Fruit fly (Drosophila melanogaster): ENCODE data around the gene CG9215.

The CG9215 gene

DNA sequence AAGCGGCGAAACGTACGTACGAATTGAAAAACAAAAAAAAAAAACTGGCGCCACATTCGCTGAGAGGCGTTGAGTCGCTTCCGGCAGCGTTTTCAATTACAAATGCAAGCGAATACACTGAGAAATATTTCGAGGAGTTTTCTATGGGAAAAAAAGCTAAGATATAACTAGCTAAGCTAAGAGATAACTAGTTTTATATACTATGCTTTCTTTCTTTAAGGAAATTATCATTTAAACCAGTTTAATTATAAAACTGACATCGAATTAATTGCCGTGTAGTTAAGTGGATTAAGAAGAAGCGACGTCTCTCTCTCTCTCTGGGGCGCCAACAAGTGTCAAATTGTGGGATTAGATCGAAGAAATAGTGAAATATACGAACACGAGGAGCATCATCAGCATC, 32.8 kb upstream of the CG9215 start:
- TF ChIP-seq Sin3A (optimal IDR thresholded peaks at IDR 0.05) (no peak), psq (optimal IDR thresholded peaks at IDR 0.05) (no peak), insv (optimal IDR thresholded peaks at IDR 0.05) (no peak), Myc (optimal IDR thresholded peaks at IDR 0.05) (no peak), ttk (optimal IDR thresholded peaks at IDR 0.05) (no peak), h (optimal IDR thresholded peaks at IDR 0.05) (no peak)

DNA sequence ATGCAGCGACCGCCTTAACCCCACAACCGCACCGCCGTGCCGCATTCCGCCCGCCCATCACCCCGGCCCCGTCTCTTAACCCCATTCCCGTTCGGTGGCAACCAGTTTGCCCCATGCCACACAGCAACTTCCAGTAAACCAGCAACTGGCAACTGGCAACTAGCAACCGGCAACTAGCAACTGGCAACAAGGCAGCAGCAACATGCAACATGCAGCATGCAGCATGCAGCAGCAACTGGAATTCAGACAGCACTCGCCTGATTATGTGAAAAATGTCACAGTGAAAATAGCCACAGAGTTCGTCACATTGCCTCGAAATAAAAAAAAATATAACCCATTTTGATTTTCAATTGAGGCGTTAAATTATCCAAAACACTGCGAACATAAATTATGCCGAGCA, 29.1 kb upstream of the CG9215 start:
- TF ChIP-seq Myc (optimal IDR thresholded peaks at IDR 0.05): no peak

DNA sequence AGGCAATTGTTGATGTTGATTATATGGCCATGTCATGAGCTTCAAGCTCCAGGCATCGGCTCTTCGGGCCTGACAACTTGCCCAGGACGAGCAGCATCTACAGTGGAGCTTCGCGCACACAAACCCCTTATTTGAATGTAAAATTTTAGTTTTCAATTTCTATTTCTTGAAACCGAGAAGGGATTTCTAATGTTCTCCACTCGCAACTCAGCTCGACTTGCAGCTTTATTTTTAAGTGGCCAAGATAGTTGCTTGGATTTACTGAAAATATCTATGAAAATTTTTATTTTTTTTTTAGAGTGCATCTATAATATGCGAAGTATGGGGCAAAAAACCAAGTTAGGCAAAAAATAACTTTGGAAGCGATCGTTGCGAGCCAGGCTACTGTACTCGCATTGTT, 28.3 kb upstream of the CG9215 start:
- TF ChIP-seq Sin3A (optimal IDR thresholded peaks at IDR 0.05) (no peak), psq (optimal IDR thresholded peaks at IDR 0.05) (no peak), ttk (optimal IDR thresholded peaks at IDR 0.05) (no peak), Myc (optimal IDR thresholded peaks at IDR 0.05) (no peak), h (optimal IDR thresholded peaks at IDR 0.05) (no peak), insv (optimal IDR thresholded peaks at IDR 0.05) (no peak)

DNA sequence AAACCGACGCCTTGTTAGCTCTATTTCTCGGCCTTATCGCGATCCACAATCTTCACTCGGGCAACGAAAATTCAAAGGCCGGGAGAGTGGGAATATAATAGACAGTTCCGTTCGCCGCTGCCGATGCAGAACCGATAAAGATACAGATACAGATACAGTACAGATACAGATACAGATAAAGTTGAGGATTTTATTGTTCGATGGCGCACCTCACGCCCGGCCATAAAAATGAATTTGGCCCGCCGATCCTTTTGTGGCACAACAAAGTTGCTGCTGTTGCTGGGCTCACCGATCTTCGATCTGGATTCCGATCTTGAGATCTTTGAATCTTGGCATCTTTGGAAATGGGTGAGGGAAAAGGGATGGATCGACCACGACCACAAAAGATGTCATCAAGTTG, 27.5 kb upstream of the CG9215 start:
- no peak for TF ChIP-seq h (optimal IDR thresholded peaks at IDR 0.05)
- no peak for TF ChIP-seq ttk (optimal IDR thresholded peaks at IDR 0.05)

DNA sequence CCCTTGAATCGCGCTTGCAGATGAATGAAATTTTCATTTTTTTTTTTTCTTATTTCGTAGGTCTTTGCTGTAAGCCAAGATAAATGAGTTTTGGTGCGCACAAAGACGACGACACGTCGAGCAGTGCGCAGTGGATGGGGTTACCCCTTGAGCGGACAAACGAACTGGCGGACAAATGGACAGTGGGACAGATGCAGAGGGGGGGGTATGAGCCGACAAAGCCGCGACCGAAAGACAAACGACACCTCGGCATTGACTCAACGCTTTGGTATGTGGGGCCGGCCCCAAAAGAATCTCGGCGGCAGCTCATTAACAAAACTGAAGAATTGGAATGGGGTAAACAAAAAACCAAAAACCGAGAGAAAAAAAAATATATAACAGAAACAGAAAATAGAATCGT, 26.7 kb upstream of the CG9215 start:
- TF ChIP-seq h (optimal IDR thresholded peaks at IDR 0.05) (no peak), Sin3A (optimal IDR thresholded peaks at IDR 0.05) (no peak), ttk (optimal IDR thresholded peaks at IDR 0.05) (no peak), Myc (optimal IDR thresholded peaks at IDR 0.05) (no peak), insv (optimal IDR thresholded peaks at IDR 0.05) (no peak), psq (optimal IDR thresholded peaks at IDR 0.05) (no peak)

DNA sequence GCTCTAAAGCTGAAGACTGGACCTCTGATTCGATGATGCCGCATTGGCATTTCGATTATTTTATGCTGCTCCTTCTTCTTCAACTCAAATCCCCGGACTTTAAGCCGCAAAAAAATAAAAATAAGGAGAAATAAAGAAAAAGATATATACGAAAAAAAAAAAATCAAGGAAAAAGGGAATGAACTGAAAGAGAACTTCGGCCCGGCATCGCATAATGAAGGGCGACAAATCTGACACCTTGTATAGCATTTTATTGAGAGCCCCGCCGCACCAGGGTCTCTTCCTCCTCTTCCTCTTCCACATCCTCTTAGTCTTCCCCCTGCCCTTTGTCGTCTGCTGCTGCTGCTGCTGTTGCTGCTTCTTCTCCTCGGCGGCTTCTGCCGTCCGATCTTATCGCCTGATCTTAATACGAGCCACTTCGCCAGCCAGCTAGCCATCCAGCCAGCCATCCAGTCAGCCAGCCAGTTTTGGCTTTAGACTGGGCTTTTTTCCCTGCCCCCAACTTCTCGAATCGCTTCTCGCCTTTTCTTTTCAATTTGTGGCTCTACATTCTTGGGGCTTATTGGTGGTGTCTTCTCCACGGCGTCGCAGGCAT, 26.2 kb upstream of the CG9215 start:
- TF ChIP-seq insv (optimal IDR thresholded peaks at IDR 0.05) (no peak), Sin3A (optimal IDR thresholded peaks at IDR 0.05) (no peak), Myc (optimal IDR thresholded peaks at IDR 0.05) (no peak), ttk (optimal IDR thresholded peaks at IDR 0.05) (no peak), h (optimal IDR thresholded peaks at IDR 0.05) (no peak), psq (optimal IDR thresholded peaks at IDR 0.05) (no peak)

DNA sequence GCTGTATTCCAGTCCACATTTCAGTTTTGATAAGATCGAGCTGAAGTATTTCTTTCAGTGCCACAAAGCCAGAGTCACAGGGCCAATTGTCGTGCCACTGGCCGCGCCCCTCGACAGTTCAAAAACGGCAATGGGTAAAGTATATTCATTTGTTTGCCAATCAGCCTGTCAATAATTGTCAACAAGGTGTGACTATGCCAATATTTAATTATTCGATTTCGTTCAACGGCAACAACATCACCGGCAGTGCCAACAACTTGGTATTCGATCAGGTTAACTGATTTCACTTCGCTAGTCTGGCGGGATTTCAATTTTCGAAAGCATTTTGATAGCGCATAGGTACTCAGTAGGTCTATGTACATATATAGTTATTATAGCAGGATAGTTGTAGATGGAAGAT, 19.8 kb upstream of the CG9215 start:
- TF ChIP-seq insv (optimal IDR thresholded peaks at IDR 0.05) (no peak), Myc (optimal IDR thresholded peaks at IDR 0.05) (no peak), Sin3A (optimal IDR thresholded peaks at IDR 0.05) (no peak), psq (optimal IDR thresholded peaks at IDR 0.05) (no peak), h (optimal IDR thresholded peaks at IDR 0.05) (no peak), ttk (optimal IDR thresholded peaks at IDR 0.05) (no peak)

DNA sequence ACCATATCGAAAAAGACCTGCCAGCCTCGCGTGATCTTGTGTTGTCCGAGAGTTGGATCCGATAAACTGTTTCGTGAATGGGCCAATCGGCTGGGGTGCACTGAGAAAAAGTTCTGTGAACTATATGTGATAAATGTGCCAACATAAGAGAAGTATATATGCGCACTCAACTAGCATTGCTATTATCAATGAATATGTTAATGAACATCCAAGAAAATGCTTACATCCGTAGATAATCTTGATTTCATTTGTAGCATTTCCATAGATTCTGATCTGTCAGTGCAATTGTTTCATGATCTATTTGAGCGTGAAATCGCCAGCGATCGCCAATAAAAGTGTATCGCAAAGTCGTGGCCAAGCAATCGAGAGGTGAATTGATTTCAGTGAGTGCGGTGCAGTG, 18.6 kb upstream of the CG9215 start:
- TF ChIP-seq psq (optimal IDR thresholded peaks at IDR 0.05): no peak
- TF ChIP-seq ttk (optimal IDR thresholded peaks at IDR 0.05): no peak
- TF ChIP-seq Myc (optimal IDR thresholded peaks at IDR 0.05): no peak
- TF ChIP-seq h (optimal IDR thresholded peaks at IDR 0.05): no peak
- TF ChIP-seq Sin3A (optimal IDR thresholded peaks at IDR 0.05): no peak
- no peak for TF ChIP-seq insv (optimal IDR thresholded peaks at IDR 0.05)

DNA sequence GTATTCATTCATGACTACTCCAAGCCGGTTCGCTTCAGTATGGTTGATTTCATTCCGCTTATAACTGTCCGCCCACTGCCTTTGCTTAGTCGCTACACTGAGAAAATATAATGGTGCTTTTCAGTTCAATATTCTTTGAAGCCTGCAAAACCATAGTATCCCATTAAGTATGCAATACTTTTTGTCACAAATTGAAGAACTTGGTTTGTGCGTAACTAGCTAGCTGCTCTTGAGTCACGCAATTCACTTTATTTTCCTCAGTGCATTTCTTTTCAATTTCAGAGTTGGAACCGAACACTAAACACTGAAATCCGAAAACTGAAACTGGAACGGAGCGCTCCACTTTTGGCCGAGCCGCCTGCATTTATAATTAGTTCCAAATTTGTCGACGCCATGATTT, 17.0 kb upstream of the CG9215 start:
- TF ChIP-seq insv (optimal IDR thresholded peaks at IDR 0.05) (no peak), Sin3A (optimal IDR thresholded peaks at IDR 0.05) (no peak), Myc (optimal IDR thresholded peaks at IDR 0.05) (no peak), ttk (optimal IDR thresholded peaks at IDR 0.05) (no peak)

DNA sequence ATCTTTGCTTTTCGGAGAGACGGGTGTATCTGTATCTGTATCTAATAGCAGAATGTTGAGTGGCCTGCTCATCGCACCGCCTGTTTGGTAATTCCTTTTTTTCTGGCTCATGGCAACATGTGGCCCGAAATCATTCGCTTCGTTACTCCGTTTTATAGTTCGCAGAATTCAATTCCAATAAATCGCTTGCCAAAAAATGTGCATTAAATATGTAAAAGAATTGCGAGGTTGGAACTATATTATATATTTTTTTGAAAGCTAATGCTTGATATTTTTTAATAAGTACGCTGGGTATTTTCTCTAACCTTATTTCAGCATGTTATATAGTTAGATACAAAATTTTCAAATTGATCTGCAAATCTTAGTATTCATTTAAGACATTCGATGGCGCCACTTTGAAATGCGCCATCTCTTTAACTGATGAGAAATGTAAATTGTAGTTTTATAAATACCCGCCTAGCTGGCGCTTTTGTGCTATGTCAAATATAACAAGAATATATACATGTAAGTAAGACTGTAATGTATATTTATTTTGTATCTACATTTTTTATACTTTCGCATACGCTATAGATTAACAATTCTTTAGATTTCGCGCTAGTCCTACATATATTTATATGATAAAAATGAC, 11.7 kb upstream of the CG9215 start:
- TF ChIP-seq ttk (optimal IDR thresholded peaks at IDR 0.05) (no peak), h (optimal IDR thresholded peaks at IDR 0.05) (no peak), psq (optimal IDR thresholded peaks at IDR 0.05) (no peak), insv (optimal IDR thresholded peaks at IDR 0.05) (no peak), Sin3A (optimal IDR thresholded peaks at IDR 0.05) (no peak), Myc (optimal IDR thresholded peaks at IDR 0.05) (no peak)

DNA sequence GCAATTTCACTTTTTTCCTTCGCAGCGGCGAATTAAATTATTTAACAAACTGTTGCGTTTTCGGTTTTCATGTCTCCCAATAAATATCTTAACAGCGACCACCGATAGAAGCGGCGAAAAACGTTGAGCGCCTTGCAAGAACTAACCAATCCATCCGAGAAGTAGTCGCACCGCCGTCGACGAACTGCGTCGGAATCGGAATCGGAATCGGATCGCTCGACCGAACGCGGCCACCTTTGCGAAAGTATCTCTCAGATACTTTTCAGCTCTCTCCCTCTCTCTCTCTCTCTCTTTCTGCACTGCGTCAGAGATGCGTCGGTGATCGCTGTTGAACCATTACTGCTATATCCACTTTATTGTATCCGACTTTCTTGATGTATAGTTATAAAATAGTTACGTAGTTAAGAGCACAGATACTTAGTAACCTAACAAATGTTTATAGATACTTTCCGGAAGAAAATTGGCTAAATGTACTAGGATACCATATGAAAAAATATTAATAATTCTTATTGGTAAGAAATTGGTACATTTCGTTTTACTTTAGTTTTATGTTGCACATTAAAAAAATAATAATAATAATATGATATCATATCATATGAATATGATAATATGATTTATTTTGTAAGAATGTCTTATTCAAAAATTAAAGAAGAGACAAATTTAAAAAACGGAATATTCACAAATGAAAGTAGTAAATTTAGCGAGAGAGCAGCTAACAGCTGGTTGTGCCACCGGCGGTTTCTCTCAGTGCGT, 11.0 kb upstream of the CG9215 start, which contains the start of gene Chsy:
TSS of gene Chsy (minus strand) at position 58 of the 753 bp plus-strand sequence.
- TF ChIP-seq Sin3A (optimal IDR thresholded peaks at IDR 0.05) (no peak), psq (optimal IDR thresholded peaks at IDR 0.05) (no peak), insv (optimal IDR thresholded peaks at IDR 0.05) (no peak), ttk (optimal IDR thresholded peaks at IDR 0.05) (no peak), h (optimal IDR thresholded peaks at IDR 0.05) (no peak), Myc (optimal IDR thresholded peaks at IDR 0.05) (no peak)

DNA sequence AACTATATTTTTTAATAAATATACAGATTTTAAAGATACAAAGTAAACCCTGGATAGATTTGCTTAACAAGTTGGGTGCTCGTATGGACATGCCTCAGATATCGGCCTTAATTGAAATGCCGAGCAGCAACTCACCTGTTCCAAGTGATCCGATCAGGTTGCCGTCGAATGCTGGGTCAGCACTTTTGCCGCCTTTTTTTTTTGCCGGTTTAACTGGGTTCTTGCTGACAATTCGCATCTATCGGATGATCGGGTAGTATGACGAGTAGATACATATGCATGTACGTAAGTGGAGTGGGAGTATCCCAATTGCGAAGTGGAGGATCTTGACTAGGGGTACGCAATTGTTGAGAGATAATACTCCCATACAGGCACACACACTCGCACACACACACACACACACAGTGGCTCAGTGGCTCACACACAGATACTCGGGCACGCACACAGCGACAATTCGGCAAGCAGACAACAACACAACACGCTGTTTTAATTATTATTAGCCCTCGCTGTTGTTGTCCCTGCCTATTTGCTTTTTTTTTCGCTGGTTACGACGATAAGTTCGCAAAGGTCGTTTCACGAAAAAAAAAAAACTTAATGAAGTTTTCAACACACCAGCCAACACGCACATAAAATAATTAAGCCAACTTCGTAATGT, 10.3 kb upstream of the CG9215 start:
- TF ChIP-seq ttk (optimal IDR thresholded peaks at IDR 0.05) (no peak), psq (optimal IDR thresholded peaks at IDR 0.05) (no peak), Myc (optimal IDR thresholded peaks at IDR 0.05) (no peak), Sin3A (optimal IDR thresholded peaks at IDR 0.05) (no peak), insv (optimal IDR thresholded peaks at IDR 0.05) (no peak), h (optimal IDR thresholded peaks at IDR 0.05) (no peak)
